Fruit fly (Drosophila melanogaster): ENCODE data around the gene Dhc16F.

Gene Dhc16F

dm6 chrX:18094747-18095352, 30.6 kb downstream of the Dhc16F start (continued):
- TF ChIP-seq lilli (GFP tag; optimal IDR thresholded peaks at IDR 0.05) (peak; percentile 42), CG11560 (tag; IDR thresholded peaks at IDR 0.05) (no peak), Rfx (GFP tag; IDR thresholded peaks at IDR 0.05) (peak; percentile 63), Kr (GFP tag; optimal IDR thresholded peaks at IDR 0.05) (no peak), sisA (GFP tag; IDR thresholded peaks at IDR 0.05) (peak; percentile 44; the same call in 1 of the 2 replicates), CG7372 (GFP tag; IDR thresholded peaks at IDR 0.05) (no peak), CG9609 (GFP tag; optimal IDR thresholded peaks at IDR 0.05) (no peak), tgo (GFP tag; IDR thresholded peaks at IDR 0.05) (no peak), grn (GFP tag; optimal IDR thresholded peaks at IDR 0.05) (no peak), Scr (GFP tag; IDR thresholded peaks at IDR 0.05; ENCODE audit: partially characterized antibody) (no peak), CG17802 (tag; optimal IDR thresholded peaks at IDR 0.05) (no peak), ase (GFP tag; IDR thresholded peaks at IDR 0.05) (no peak), maf-S (GFP tag; optimal IDR thresholded peaks at IDR 0.05) (no peak), MBD-R2 (GFP tag; IDR thresholded peaks at IDR 0.05) (peak; percentile 45; the same call in 1 of the 2 replicates), ara (GFP tag; IDR thresholded peaks at IDR 0.05) (no peak), ato (GFP tag; IDR thresholded peaks at IDR 0.05; ENCODE audit: partially characterized antibody) (no peak), Fer2 (tag; optimal IDR thresholded peaks at IDR 0.05) (no peak), pb (GFP tag; optimal IDR thresholded peaks at IDR 0.05) (no peak), D (optimal IDR thresholded peaks at IDR 0.05) (no peak), D (GFP tag; optimal IDR thresholded peaks at IDR 0.05) (no peak), Lpt (GFP tag; optimal IDR thresholded peaks at IDR 0.05) (no peak), toy (GFP tag; IDR thresholded peaks at IDR 0.05) (no peak), Eip74EF (GFP tag; optimal IDR thresholded peaks at IDR 0.05) (no peak), slbo (GFP tag; IDR thresholded peaks at IDR 0.05) (peak; percentile 83), da (GFP tag; optimal IDR thresholded peaks at IDR 0.05) (no peak), CG14441 (GFP tag; IDR thresholded peaks at IDR 0.05) (no peak), Nf-YB (GFP tag; optimal IDR thresholded peaks at IDR 0.05) (no peak), CG8089 (GFP tag; optimal IDR thresholded peaks at IDR 0.05) (no peak), CHES-1-like (GFP tag; optimal IDR thresholded peaks at IDR 0.05) (no peak), hbn (GFP tag; IDR thresholded peaks at IDR 0.05; ENCODE audit: partially characterized antibody) (no peak), CG15011 (GFP tag; optimal IDR thresholded peaks at IDR 0.05) (no peak), cato (GFP tag; optimal IDR thresholded peaks at IDR 0.05; ENCODE audit: borderline replicate concordance) (no peak), Lhr (GFP tag; optimal IDR thresholded peaks at IDR 0.05) (no peak), CG6254 (GFP tag; optimal IDR thresholded peaks at IDR 0.05) (no peak), onecut (GFP tag; IDR thresholded peaks at IDR 0.05) (no peak), ro (GFP tag; IDR thresholded peaks at IDR 0.05) (no peak), CG11696 (GFP tag; IDR thresholded peaks at IDR 0.05) (no peak), TFAM (GFP tag; optimal IDR thresholded peaks at IDR 0.05) (no peak), CG12155 (GFP tag; optimal IDR thresholded peaks at IDR 0.05) (peak; percentile 22), CG11093 (GFP tag; IDR thresholded peaks at IDR 0.05) (no peak), CG16815 (GFP tag; optimal IDR thresholded peaks at IDR 0.05) (peak; percentile 21), gt (GFP tag; IDR thresholded peaks at IDR 0.05) (no peak), bsh (GFP tag; optimal IDR thresholded peaks at IDR 0.05) (peak; percentile 15 to 36), CG30403 (GFP tag; optimal IDR thresholded peaks at IDR 0.05) (peak; percentile 41), Oaz (GFP tag; IDR thresholded peaks at IDR 0.05) (no peak), bowl (GFP tag; IDR thresholded peaks at IDR 0.05) (no peak), sna (GFP tag; IDR thresholded peaks at IDR 0.05; ENCODE audit: partially characterized antibody) (no peak), Ets97D (GFP tag; optimal IDR thresholded peaks at IDR 0.05) (no peak), NfI (GFP tag; optimal IDR thresholded peaks at IDR 0.05) (peak; percentile 35), insv (GFP tag; optimal IDR thresholded peaks at IDR 0.05) (no peak), Mes4 (GFP tag; optimal IDR thresholded peaks at IDR 0.05) (no peak)
